Worm (Caenorhabditis elegans) whole organism, young adult: Measurements from ENCODE around the gene fbxa-176.

ENCODE experiments used
- F39B2.1 ChIP-seq: fragments of 200-800 bp; sonication (Bioruptor generic); IDR thresholded peaks from 2 replicates; pipeline ENCODE4 v1.3.6; 2022; ENCODE audit warnings: missing genetic modification reagents, missing genetic modification characterization, missing compliant biosample characterization
- Y95B8A.8 ChIP-seq: fragments of 200-800 bp; sonication (Bioruptor generic); IDR thresholded peaks from 2 replicates; pipeline ENCODE4 v1.3.6; 2022; ENCODE audit warnings: missing genetic modification reagents, missing genetic modification characterization, missing compliant biosample characterization
- ZK185.1 ChIP-seq: sonication (generic microtip); optimal IDR thresholded peaks from 2 replicates; lab custom pipeline; 2016; ENCODE audit warnings: mild to moderate bottlenecking, missing genetic modification characterization, missing compliant biosample characterization; ENCODE audit not compliant: poor library complexity, severe bottlenecking
- ceh-79 ChIP-seq: sonication (generic microtip); optimal IDR thresholded peaks from 2 replicates; lab custom pipeline; 2017; ENCODE audit warnings: mild to moderate bottlenecking, missing genetic modification characterization, missing compliant biosample characterization
- dpl-1 ChIP-seq: fragments of 150-350 bp; optimal IDR thresholded peaks from 2 replicates; lab custom pipeline; 2014; ENCODE audit warnings: missing biosample characterization, missing genetic modification reagents, missing genetic modification characterization
- hmg-1.2 ChIP-seq: fragments of 200-800 bp; sonication (Bioruptor generic); IDR thresholded peaks from 2 replicates; pipeline ENCODE4 v1.3.6; 2022; ENCODE audit warnings: missing genetic modification reagents, missing genetic modification characterization, missing compliant biosample characterization
- madf-6 ChIP-seq: fragments of 200-800 bp; sonication (Bioruptor generic); IDR thresholded peaks from 2 replicates; pipeline ENCODE4 v1.3.6; 2022; ENCODE audit warnings: missing genetic modification reagents, missing genetic modification characterization, missing compliant biosample characterization
- mes-4 ChIP-seq: sonication (generic microtip); optimal IDR thresholded peaks from 2 replicates; lab custom pipeline; 2016; ENCODE audit warnings: missing genotype, missing genetic modification characterization, missing compliant biosample characterization
- nfya-1 ChIP-seq: sonication (generic microtip); optimal IDR thresholded peaks from 2 replicates; lab custom pipeline; 2017; ENCODE audit warnings: antibody characterized with exemption, missing compliant biosample characterization, missing genetic modification characterization, borderline replicate concordance; ENCODE audit not compliant: insufficient read depth
- nhr-120 ChIP-seq: fragments of 200-800 bp; sonication (Bioruptor generic); IDR thresholded peaks from 2 replicates; pipeline ENCODE4 v1.3.6; 2022; ENCODE audit warnings: missing genetic modification characterization, missing compliant biosample characterization
- tlf-1 ChIP-seq: fragments of 200-800 bp; sonication (Bioruptor generic); optimal IDR thresholded peaks from 2 replicates; lab custom pipeline; 2018; ENCODE audit warnings: mild to moderate bottlenecking, missing genetic modification characterization, missing compliant biosample characterization
- xnd-1 ChIP-seq: sonication (generic microtip); optimal IDR thresholded peaks from 2 replicates; lab custom pipeline; 2016; ENCODE audit warnings: missing genotype, missing genetic modification reagents, missing genetic modification characterization, missing compliant biosample characterization
- zfh-2 ChIP-seq: fragments of 200-800 bp; sonication (Bioruptor generic); conservative IDR thresholded peaks from 2 replicates; pipeline ENCODE4 v1.3.6; 2022; ENCODE audit warnings: missing genetic modification reagents, missing genetic modification characterization, missing compliant biosample characterization

ce11 chrV:17549362-17549761 lies at the start of gene fbxa-176:
- TF ChIP-seq dpl-1 = no peak
- TF ChIP-seq madf-6 (GFP tag; lab: Robert Waterston, UW) = no peak
- no peak for TF ChIP-seq mes-4
- TF ChIP-seq Y95B8A.8 (GFP tag; lab: Robert Waterston, UW) = no peak
- no peak for TF ChIP-seq nhr-120 (GFP tag; lab: Robert Waterston, UW)
- no peak for TF ChIP-seq tlf-1
- no peak for TF ChIP-seq xnd-1 (tag; lab: Kevin White, UChicago)
- no peak for TF ChIP-seq hmg-1.2 (GFP tag; lab: Robert Waterston, UW)
- TF ChIP-seq nfya-1 (tag; lab: Kevin White, UChicago) = no peak
- TF ChIP-seq ZK185.1 (tag; lab: Kevin White, UChicago) = no peak
- TF ChIP-seq zfh-2 (GFP tag; lab: Robert Waterston, UW) = no peak
- TF ChIP-seq ceh-79 (tag; lab: Kevin White, UChicago) = no peak
- TF ChIP-seq F39B2.1 (GFP tag; lab: Robert Waterston, UW) = no peak
